Worm (Caenorhabditis elegans) whole organism, L4 larva: ENCODE data around the gene egas-3.

Experiments
- F49E8.2 ChIP-seq: sonication (generic microtip); optimal IDR thresholded peaks from 2 replicates; lab custom pipeline; 2016; ENCODE audit warnings: missing compliant biosample characterization, mild to moderate bottlenecking, missing genetic modification characterization, borderline replicate concordance
- ama-1 ChIP-seq: fragments of 150-350 bp; optimal IDR thresholded peaks from 2 replicates; lab custom pipeline; 2014; ENCODE audit warnings: inconsistent platforms, mixed read lengths
- hlh-11 ChIP-seq: fragments of 200-800 bp; sonication (Bioruptor generic); optimal IDR thresholded peaks from 2 replicates; lab custom pipeline; 2018; ENCODE audit warnings: mild to moderate bottlenecking, missing genetic modification characterization, missing compliant biosample characterization
- mdl-1 ChIP-seq, 2 experiments: fragments of 150-350 bp in 1 of 2; sonication (generic microtip) in 1 of 2; optimal IDR thresholded peaks; 2 replicates each; lab custom pipeline; 2014 to 2017; ENCODE audit warnings: missing biosample characterization in 2 of 2, missing genetic modification characterization in 2 of 2
- nhr-11 ChIP-seq: fragments of 150-350 bp; optimal IDR thresholded peaks from 2 replicates; lab custom pipeline; 2014; ENCODE audit warnings: missing biosample characterization, missing genetic modification characterization
- php-3 ChIP-seq: fragments of 200-800 bp; sonication (Bioruptor generic); IDR thresholded peaks from 2 replicates; pipeline ENCODE4 v1.3.6; 2022; ENCODE audit warnings: missing genetic modification reagents, missing genetic modification characterization, missing compliant biosample characterization
- unc-62 ChIP-seq, 3 experiments: fragments of 150-350 bp in 1 of 3; sonication (generic microtip); optimal IDR thresholded peaks in 2 of 3; peaks in 1 of 3; 1 replicate in 1 of 3; 2 replicates in 2 of 3; lab custom pipeline; 2014 to 2017; ENCODE audit warnings: missing biosample characterization in 3 of 3, missing genetic modification characterization in 3 of 3, missing genetic modification reagents in 3 of 3, missing genotype in 1 of 3

egas-3 gene

ce11 chrV:18581393-18582113 is 54.6 kb downstream of the egas-3 start (continued):
- TF ChIP-seq hlh-11 (tag; lab: Kevin White, UChicago) (no peak), unc-62 (GFP tag; optimal IDR thresholded peaks at IDR 0.05 in 1 of 2; lab: Kevin White, UChicago) (peak in 1 of 2 experiments; percentile 72), unc-62 (tag; optimal IDR thresholded peaks at IDR 0.05; lab: Kevin White, UChicago) (no peak), php-3 (GFP tag; lab: Robert Waterston, UW) (no peak)

ce11 chrV:18579684-18580083 is 56.5 kb downstream of the egas-3 start, which contains the start of gene Y51A2D.13:
Y51A2D.13 (minus strand) TSS chrV:18579784.
- TF ChIP-seq ama-1 (no peak), mdl-1 (tag; optimal IDR thresholded peaks at IDR 0.05; lab: Kevin White, UChicago) (no peak), F49E8.2 (tag; lab: Kevin White, UChicago) (no peak), nhr-11 (tag; lab: Kevin White, UChicago) (no peak)
- TF ChIP-seq, all 104 proteins: peak for 0
